Worm (Caenorhabditis elegans) whole organism, late embryonic: Measurements from ENCODE around the gene H04D03.2.

Experiments
- C38D4.7 ChIP-seq: fragments of 200-800 bp; sonication (Bioruptor generic); optimal IDR thresholded peaks from 2 replicates; lab custom pipeline; 2018; ENCODE audit warnings: mild to moderate bottlenecking, missing genetic modification characterization, moderate library complexity, missing compliant biosample characterization
- ahr-1 ChIP-seq: sonication (generic microtip); optimal IDR thresholded peaks from 2 replicates; lab custom pipeline; 2016; ENCODE audit warnings: missing genetic modification characterization, missing compliant biosample characterization
- dve-1 ChIP-seq: sonication (generic microtip); optimal IDR thresholded peaks from 2 replicates; lab custom pipeline; 2017; ENCODE audit warnings: antibody characterized with exemption, mild to moderate bottlenecking, missing genetic modification characterization, missing compliant biosample characterization
- elt-2 ChIP-seq: sonication (generic microtip); optimal IDR thresholded peaks from 2 replicates; lab custom pipeline; 2016; ENCODE audit warnings: missing genetic modification reagents, missing genetic modification characterization, missing compliant biosample characterization
- lim-6 ChIP-seq: sonication (generic microtip); optimal IDR thresholded peaks from 2 replicates; lab custom pipeline; 2016; ENCODE audit warnings: missing genetic modification characterization, missing compliant biosample characterization
- lin-11 ChIP-seq: fragments of 200-800 bp; sonication (Bioruptor generic); optimal IDR thresholded peaks from 2 replicates; lab custom pipeline; 2018; ENCODE audit warnings: mild to moderate bottlenecking, missing genetic modification characterization, missing compliant biosample characterization
- pat-9 ChIP-seq: fragments of 200-800 bp; sonication (Bioruptor generic); optimal IDR thresholded peaks from 2 replicates; lab custom pipeline; 2018; ENCODE audit warnings: mild to moderate bottlenecking, missing genetic modification characterization, moderate library complexity, missing compliant biosample characterization
- pqm-1 ChIP-seq: sonication (generic microtip); optimal IDR thresholded peaks from 2 replicates; lab custom pipeline; 2016; ENCODE audit warnings: missing genetic modification characterization, missing compliant biosample characterization
- sox-4 ChIP-seq: sonication (generic microtip); optimal IDR thresholded peaks from 2 replicates; lab custom pipeline; 2017; ENCODE audit warnings: mild to moderate bottlenecking, missing genetic modification characterization, inconsistent platforms, missing compliant biosample characterization

- TF ChIP-seq pqm-1 = no peak
- no peak for TF ChIP-seq C38D4.7 (GFP tag; lab: Kevin White, UChicago)
- no peak for TF ChIP-seq sox-4 (tag; lab: Kevin White, UChicago)
- TF ChIP-seq elt-2 (tag; lab: Kevin White, UChicago) = peak; percentile 34
- TF ChIP-seq ahr-1 (tag; lab: Kevin White, UChicago) = no peak
- no peak for TF ChIP-seq lin-11
- no peak for TF ChIP-seq pat-9 (tag; lab: Kevin White, UChicago)
- no peak for TF ChIP-seq lim-6 (tag; lab: Kevin White, UChicago)
- no peak for TF ChIP-seq dve-1
These were observed 26.4 kb downstream of the H04D03.2 start, which contains the start of gene ymel-1 for ce11 chrIII:10415822-10416221.
